Worm (Caenorhabditis elegans): ENCODE measurements around the gene amt-2.

- TF ChIP-seq ztf-29 (GFP tag; IDR thresholded peaks at IDR 0.05) (no peak), ztf-23 (GFP tag; IDR thresholded peaks at IDR 0.05) (no peak), cog-1 (tag; optimal IDR thresholded peaks at IDR 0.05) (no peak), med-1 (GFP tag; optimal IDR thresholded peaks at IDR 0.05; ENCODE audit: insufficient read depth) (no peak), flt-1 (GFP tag; IDR thresholded peaks at IDR 0.05) (no peak), ref-1 (GFP tag; conservative IDR thresholded peaks at IDR 0.05) (no peak), tab-1 (GFP tag; IDR thresholded peaks at IDR 0.05) (no peak), T22C8.4 (GFP tag; IDR thresholded peaks at IDR 0.05) (no peak)
Observed at ce11 chrIV:13042091-13042490, at the start of gene amt-2.
